ENCODE assay signal across 6 fruit fly cellular contexts in genomic region chr2L:21107651-21108489, dm6.
TF ChIP-seq lines count a peak whose summit lies in the region.

No protein-coding gene starts in this region.

- TF ChIP-seq CTCF in whole organism, embryonic (GFP tag; optimal IDR thresholded peaks at IDR 0.05; lab: Kevin White, UChicago): peak; percentile 1

TF ChIP-seq in Kc167, 6 proteins besides CTCF, POLR2A, EP300 and RAD21:
- TF ChIP-seq psq (optimal IDR thresholded peaks at IDR 0.05; lab: Kevin White, UChicago) (peak; percentile 80), insv (optimal IDR thresholded peaks at IDR 0.05; lab: Kevin White, UChicago) (no peak), Sin3A (optimal IDR thresholded peaks at IDR 0.05; lab: Kevin White, UChicago) (no peak)

TF ChIP-seq in whole organism, adult, 20 proteins besides CTCF, POLR2A, EP300 and RAD21:
- TF ChIP-seq Mnt (GFP tag; optimal IDR thresholded peaks at IDR 0.05; lab: Kevin White, UChicago) (no peak), Hr96 (GFP tag; optimal IDR thresholded peaks at IDR 0.05; lab: Kevin White, UChicago) (no peak), kay (GFP tag; lab: Kevin White, UChicago; ENCODE audit: borderline replicate concordance) (no peak), Crg-1 (GFP tag; optimal IDR thresholded peaks at IDR 0.05; lab: Kevin White, UChicago) (no peak), CG5204 (GFP tag; optimal IDR thresholded peaks at IDR 0.05; lab: Kevin White, UChicago) (no peak), cic (GFP tag; optimal IDR thresholded peaks at IDR 0.05; lab: Kevin White, UChicago) (peak; percentile 54), CG14711 (tag; optimal IDR thresholded peaks at IDR 0.05; lab: Kevin White, UChicago) (no peak), bab1 (GFP tag; optimal IDR thresholded peaks at IDR 0.05; lab: Kevin White, UChicago) (peak; percentile 25), Clk (GFP tag; optimal IDR thresholded peaks at IDR 0.05; lab: Kevin White, UChicago) (no peak), tj (GFP tag; optimal IDR thresholded peaks at IDR 0.05; lab: Kevin White, UChicago) (peak; percentile 54), ovo (GFP tag; optimal IDR thresholded peaks at IDR 0.05; lab: Kevin White, UChicago) (no peak)

TF ChIP-seq in whole organism, embryonic, 481 proteins besides CTCF, POLR2A, EP300 and RAD21 (continues in another document):
- TF ChIP-seq CG7271 (tag; optimal IDR thresholded peaks at IDR 0.05; lab: Kevin White, UChicago) (peak; percentile 37), Blimp-1 (GFP tag; optimal IDR thresholded peaks at IDR 0.05; lab: Kevin White, UChicago) (no peak), tap (tag; optimal IDR thresholded peaks at IDR 0.05; lab: Kevin White, UChicago) (no peak), BEAF-32 (GFP tag; optimal IDR thresholded peaks at IDR 0.05; lab: Kevin White, UChicago) (peak; percentile 43), Fer2 (tag; optimal IDR thresholded peaks at IDR 0.05; lab: Kevin White, UChicago) (no peak), crol (GFP tag; IDR thresholded peaks at IDR 0.05; lab: Robert Waterston, UW) (0 out of 2 replicates have a peak, but pooled peaks have one; percentile 9), Sox102F (GFP tag; optimal IDR thresholded peaks at IDR 0.05; lab: Kevin White, UChicago) (peak; percentile 43), sisA (GFP tag; IDR thresholded peaks at IDR 0.05; lab: Robert Waterston, UW) (0 out of 2 replicates have a peak, but pooled peaks have one; percentile 9), Med (GFP tag; lab: Kevin White, UChicago) (peak; percentile 77), CG13894 (tag; optimal IDR thresholded peaks at IDR 0.05; lab: Kevin White, UChicago) (no peak), CG1529 (GFP tag; optimal IDR thresholded peaks at IDR 0.05; lab: Kevin White, UChicago) (no peak), CG12219 (GFP tag; optimal IDR thresholded peaks at IDR 0.05; lab: Kevin White, UChicago) (no peak), CG17568 (GFP tag; optimal IDR thresholded peaks at IDR 0.05; lab: Kevin White, UChicago) (no peak), CG15514 (GFP tag; optimal IDR thresholded peaks at IDR 0.05; lab: Kevin White, UChicago) (peak; percentile 17), Dll (GFP tag; IDR thresholded peaks at IDR 0.05; lab: Robert Waterston, UW; ENCODE audit: partially characterized antibody) (0 out of 4 replicates have a peak, but pooled peaks have one; percentile 14), hkb (optimal IDR thresholded peaks at IDR 0.05; lab: Kevin White, UChicago) (no peak), hkb (GFP tag; IDR thresholded peaks at IDR 0.05; lab: Robert Waterston, UW) (peak; percentile 26; the same call in 1 of the 2 replicates), CG13287 (GFP tag; IDR thresholded peaks at IDR 0.05; lab: Robert Waterston, UW; ENCODE audit: partially characterized antibody) (peak; percentile 26; the same call in 1 of the 2 replicates)

TF ChIP-seq in whole organism, prepupa, 60 proteins besides CTCF, POLR2A, EP300 and RAD21 (continues in another document):
- TF ChIP-seq OdsH (GFP tag; optimal IDR thresholded peaks at IDR 0.05; lab: Kevin White, UChicago) (peak; percentile 42), Sox14 (GFP tag; optimal IDR thresholded peaks at IDR 0.05; lab: Kevin White, UChicago) (no peak), fd59A (GFP tag; optimal IDR thresholded peaks at IDR 0.05; lab: Kevin White, UChicago) (no peak), CG11902 (GFP tag; optimal IDR thresholded peaks at IDR 0.05; lab: Kevin White, UChicago) (no peak), esn (GFP tag; optimal IDR thresholded peaks at IDR 0.05; lab: Kevin White, UChicago) (peak; percentile 35), CG10631 (GFP tag; optimal IDR thresholded peaks at IDR 0.05; lab: Kevin White, UChicago) (peak; percentile 35), CG6163 (GFP tag; IDR thresholded peaks at IDR 0.05; lab: Robert Waterston, UW) (peak; percentile 52; the same call in 1 of the 3 replicates), CG11294 (GFP tag; IDR thresholded peaks at IDR 0.05; lab: Robert Waterston, UW) (no peak), CG6854 (GFP tag; optimal IDR thresholded peaks at IDR 0.05; lab: Kevin White, UChicago) (peak; percentile 24), lz (GFP tag; optimal IDR thresholded peaks at IDR 0.05; lab: Kevin White, UChicago) (peak; percentile 47), ss (GFP tag; optimal IDR thresholded peaks at IDR 0.05; lab: Kevin White, UChicago) (no peak), CG8632 (GFP tag; optimal IDR thresholded peaks at IDR 0.05; lab: Kevin White, UChicago) (no peak), CG9139 (GFP tag; optimal IDR thresholded peaks at IDR 0.05; lab: Kevin White, UChicago) (no peak), CG1621 (tag; optimal IDR thresholded peaks at IDR 0.05; lab: Kevin White, UChicago) (no peak), achi (GFP tag; optimal IDR thresholded peaks at IDR 0.05; lab: Kevin White, UChicago) (peak; percentile 59), dac (GFP tag; optimal IDR thresholded peaks at IDR 0.05; lab: Kevin White, UChicago) (no peak), Ets96B (tag; optimal IDR thresholded peaks at IDR 0.05; lab: Kevin White, UChicago) (peak; percentile 44), CG31627 (GFP tag; optimal IDR thresholded peaks at IDR 0.05; lab: Kevin White, UChicago) (peak; percentile 18), Hr4 (GFP tag; optimal IDR thresholded peaks at IDR 0.05; lab: Kevin White, UChicago) (peak; percentile 59), fd85E (GFP tag; optimal IDR thresholded peaks at IDR 0.05; lab: Kevin White, UChicago) (no peak), CG3032 (tag; optimal IDR thresholded peaks at IDR 0.05; lab: Kevin White, UChicago) (peak; percentile 24)

TF ChIP-seq in whole organism, pupa, 21 proteins besides CTCF, POLR2A, EP300 and RAD21:
- TF ChIP-seq CG17806 (tag; optimal IDR thresholded peaks at IDR 0.05; lab: Kevin White, UChicago) (peak; percentile 27), Ets98B (GFP tag; IDR thresholded peaks at IDR 0.05; lab: Robert Waterston, UW) (no peak), EcR (GFP tag; optimal IDR thresholded peaks at IDR 0.05; lab: Kevin White, UChicago) (no peak), CG8301 (tag; optimal IDR thresholded peaks at IDR 0.05; lab: Kevin White, UChicago) (peak; percentile 64), Pif1A (GFP tag; optimal IDR thresholded peaks at IDR 0.05; lab: Kevin White, UChicago) (peak; percentile 32), CG9948 (tag; optimal IDR thresholded peaks at IDR 0.05; lab: Kevin White, UChicago) (peak; percentile 46), CG8159 (tag; optimal IDR thresholded peaks at IDR 0.05; lab: Kevin White, UChicago) (peak; percentile 17), CG14655 (GFP tag; optimal IDR thresholded peaks at IDR 0.05; lab: Kevin White, UChicago) (peak; percentile 56), Pif1B (GFP tag; optimal IDR thresholded peaks at IDR 0.05; lab: Kevin White, UChicago) (no peak), CG15710 (tag; optimal IDR thresholded peaks at IDR 0.05; lab: Kevin White, UChicago) (peak; percentile 12), D1 (tag; optimal IDR thresholded peaks at IDR 0.05; lab: Kevin White, UChicago) (no peak), CG32121 (GFP tag; IDR thresholded peaks at IDR 0.05; lab: Robert Waterston, UW) (peak; percentile 13; the same call in 1 of the 2 replicates), gl (tag; optimal IDR thresholded peaks at IDR 0.05; lab: Kevin White, UChicago) (no peak), Snoo (tag; optimal IDR thresholded peaks at IDR 0.05; lab: Kevin White, UChicago) (no peak), CG12605 (GFP tag; IDR thresholded peaks at IDR 0.05; lab: Robert Waterston, UW) (no peak), CG34367 (tag; optimal IDR thresholded peaks at IDR 0.05; lab: Kevin White, UChicago) (no peak), CG13204 (GFP tag; optimal IDR thresholded peaks at IDR 0.05; lab: Kevin White, UChicago) (no peak), rn (GFP tag; IDR thresholded peaks at IDR 0.05; lab: Robert Waterston, UW) (no peak), fd96Ca (GFP tag; IDR thresholded peaks at IDR 0.05; lab: Robert Waterston, UW) (no peak), CG10348 (GFP tag; IDR thresholded peaks at IDR 0.05; lab: Robert Waterston, UW) (no peak), CG4496 (GFP tag; IDR thresholded peaks at IDR 0.05; lab: Robert Waterston, UW) (no peak)

TF ChIP-seq in whole organism, wandering third instar larva, 38 proteins besides CTCF, POLR2A, EP300 and RAD21 (continues in another document):
- no peak for TF ChIP-seq jim (GFP tag; optimal IDR thresholded peaks at IDR 0.05; lab: Kevin White, UChicago)
- TF ChIP-seq psq (GFP tag; optimal IDR thresholded peaks at IDR 0.05; lab: Kevin White, UChicago): peak; percentile 91
- TF ChIP-seq pan (optimal IDR thresholded peaks at IDR 0.05; lab: Kevin White, UChicago): no peak
- TF ChIP-seq Myc (optimal IDR thresholded peaks at IDR 0.05; lab: Kevin White, UChicago): no peak
- TF ChIP-seq dmrt93B (GFP tag; optimal IDR thresholded peaks at IDR 0.05; lab: Kevin White, UChicago): no peak
- no peak for TF ChIP-seq Hnf4 (GFP tag; optimal IDR thresholded peaks at IDR 0.05; lab: Kevin White, UChicago)
- TF ChIP-seq Dif (GFP tag; optimal IDR thresholded peaks at IDR 0.05; lab: Kevin White, UChicago; ENCODE audit: partially characterized antibody): no peak
- no peak for TF ChIP-seq dl (GFP tag; optimal IDR thresholded peaks at IDR 0.05; lab: Kevin White, UChicago; ENCODE audit: insufficient read depth in 1 of 2, partially characterized antibody in 2 of 2)
- TF ChIP-seq HLH106 (tag; optimal IDR thresholded peaks at IDR 0.05; lab: Kevin White, UChicago): no peak
- peak; percentile 31 for TF ChIP-seq ey (GFP tag; optimal IDR thresholded peaks at IDR 0.05; lab: Kevin White, UChicago)
- no peak for TF ChIP-seq Vsx2 (GFP tag; optimal IDR thresholded peaks at IDR 0.05; lab: Kevin White, UChicago; ENCODE audit: partially characterized antibody)
- no peak for TF ChIP-seq GATAd (GFP tag; optimal IDR thresholded peaks at IDR 0.05; lab: Kevin White, UChicago)
- no peak for TF ChIP-seq brk (GFP tag; optimal IDR thresholded peaks at IDR 0.05; lab: Kevin White, UChicago)
- no peak for TF ChIP-seq Abd-B (GFP tag; optimal IDR thresholded peaks at IDR 0.05; lab: Kevin White, UChicago)
- TF ChIP-seq br (GFP tag; optimal IDR thresholded peaks at IDR 0.05; lab: Kevin White, UChicago): no peak
- peak; percentile 31 for TF ChIP-seq rgr (GFP tag; optimal IDR thresholded peaks at IDR 0.05; lab: Kevin White, UChicago)
- TF ChIP-seq CrebA (GFP tag; optimal IDR thresholded peaks at IDR 0.05; lab: Kevin White, UChicago; ENCODE audit: borderline replicate concordance): no peak
- TF ChIP-seq OdsH (GFP tag; optimal IDR thresholded peaks at IDR 0.05; lab: Kevin White, UChicago): peak; percentile 28
- no peak for TF ChIP-seq usp (GFP tag; optimal IDR thresholded peaks at IDR 0.05; lab: Kevin White, UChicago)
- TF ChIP-seq h (GFP tag; optimal IDR thresholded peaks at IDR 0.05; lab: Kevin White, UChicago): peak; percentile 48
- no peak for TF ChIP-seq N (GFP tag; optimal IDR thresholded peaks at IDR 0.05; lab: Kevin White, UChicago)
- TF ChIP-seq tai (GFP tag; optimal IDR thresholded peaks at IDR 0.05; lab: Kevin White, UChicago): no peak
- TF ChIP-seq CG9705 (GFP tag; optimal IDR thresholded peaks at IDR 0.05; lab: Kevin White, UChicago): no peak
- TF ChIP-seq Hr78 (GFP tag; optimal IDR thresholded peaks at IDR 0.05; lab: Kevin White, UChicago): no peak
- no peak for TF ChIP-seq Dfd (GFP tag; optimal IDR thresholded peaks at IDR 0.05; lab: Kevin White, UChicago)
- no peak for TF ChIP-seq dsf (GFP tag; optimal IDR thresholded peaks at IDR 0.05; lab: Kevin White, UChicago; ENCODE audit: borderline replicate concordance)
- TF ChIP-seq lola (GFP tag; optimal IDR thresholded peaks at IDR 0.05; lab: Kevin White, UChicago): no peak
